Fruit fly (Drosophila melanogaster) whole organism, embryonic: ENCODE results near the gene c12.2.

Source experiments
- Adf1 ChIP-seq: fragments of 200-800 bp; sonication (Bioruptor generic); IDR thresholded peaks from 2 replicates; pipeline ENCODE4 v1.3.6; 2022; ENCODE audit warnings: missing biosample characterization, missing genetic modification characterization
- Blimp-1 ChIP-seq: fragments of 200-800 bp; sonication (Bioruptor generic); optimal IDR thresholded peaks from 3 replicates; lab custom pipeline; 2018; ENCODE audit warnings: missing biosample characterization, missing genetic modification characterization, mild to moderate bottlenecking, moderate library complexity, missing genetic modification reagents
- CG10209 ChIP-seq: fragments of 200-800 bp; sonication (Bioruptor generic); optimal IDR thresholded peaks from 3 replicates; lab custom pipeline; 2017; ENCODE audit warnings: missing biosample characterization, mild to moderate bottlenecking, missing genetic modification characterization, missing genetic modification reagents
- CG10462 ChIP-seq: fragments of 200-800 bp; sonication (Bioruptor generic); optimal IDR thresholded peaks from 2 replicates; lab custom pipeline; 2016; ENCODE audit warnings: missing biosample characterization, missing genetic modification characterization
- CG10979 ChIP-seq: fragments of 200-800 bp; sonication (Bioruptor generic); optimal IDR thresholded peaks from 2 replicates; lab custom pipeline; 2018; ENCODE audit warnings: missing biosample characterization, mild to moderate bottlenecking, missing genetic modification characterization, moderate library complexity
- CG11723 ChIP-seq: fragments of 200-800 bp; sonication (Bioruptor generic); optimal IDR thresholded peaks from 2 replicates; lab custom pipeline; 2017; ENCODE audit warnings: missing biosample characterization, mild to moderate bottlenecking, missing genetic modification characterization
- CG12104 ChIP-seq: fragments of 200-800 bp; sonication (Bioruptor generic); optimal IDR thresholded peaks from 3 replicates; lab custom pipeline; 2016; ENCODE audit warnings: missing biosample characterization, missing genetic modification characterization
- CG12391 ChIP-seq: fragments of 200-800 bp; sonication (Bioruptor generic); optimal IDR thresholded peaks from 3 replicates; lab custom pipeline; 2018; ENCODE audit warnings: missing biosample characterization, mild to moderate bottlenecking, missing genetic modification characterization, moderate library complexity
- CG14441 ChIP-seq: fragments of 200-800 bp; sonication (Bioruptor generic); IDR thresholded peaks from 2 replicates; pipeline ENCODE4 v1.3.6; 2022; ENCODE audit warnings: missing biosample characterization, missing genetic modification characterization
- CG1602 ChIP-seq: fragments of 200-800 bp; sonication (Bioruptor generic); optimal IDR thresholded peaks from 3 replicates; lab custom pipeline; 2016; ENCODE audit warnings: missing biosample characterization, missing genetic modification characterization
- CG1603 ChIP-seq: fragments of 200-800 bp; sonication (Bioruptor generic); optimal IDR thresholded peaks from 2 replicates; lab custom pipeline; 2019; ENCODE audit warnings: missing biosample characterization, mild to moderate bottlenecking, missing genetic modification characterization, moderate library complexity
- CG18262 ChIP-seq: fragments of 200-800 bp; optimal IDR thresholded peaks from 3 replicates; lab custom pipeline; 2019; ENCODE audit warnings: missing biosample characterization, mild to moderate bottlenecking, missing genetic modification characterization, moderate library complexity
- CG1832 ChIP-seq: fragments of 200-800 bp; sonication (Bioruptor generic); optimal IDR thresholded peaks from 2 replicates; lab custom pipeline; 2017; ENCODE audit warnings: missing biosample characterization, mild to moderate bottlenecking, missing genetic modification characterization, inconsistent platforms
- CG3726 ChIP-seq: fragments of 200-800 bp; sonication (Bioruptor generic); IDR thresholded peaks from 3 replicates; pipeline ENCODE4, ENCODE4 v1.3.6; 2022; ENCODE audit warnings: missing biosample characterization, missing genetic modification characterization
- CG3847 ChIP-seq: fragments of 200-800 bp; sonication (Bioruptor generic); IDR thresholded peaks from 2 replicates; pipeline ENCODE4 v1.3.6; 2022; ENCODE audit warnings: missing biosample characterization, missing genetic modification characterization
- CG43689 ChIP-seq: fragments of 200-800 bp; sonication (Bioruptor generic); IDR thresholded peaks from 2 replicates; pipeline ENCODE4 v1.3.6; 2022; ENCODE audit warnings: missing biosample characterization, missing genetic modification characterization
- CG6175 ChIP-seq: fragments of 200-800 bp; sonication (Bioruptor generic); IDR thresholded peaks from 3 replicates; pipeline ENCODE4 v1.3.6; 2022; ENCODE audit warnings: missing biosample characterization, missing genetic modification characterization
- CG6689 ChIP-seq: fragments of 200-800 bp; sonication (Bioruptor generic); IDR thresholded peaks from 2 replicates; pipeline ENCODE4 v1.3.6; 2022; ENCODE audit warnings: missing biosample characterization, missing genetic modification characterization
- CG7786 ChIP-seq: fragments of 200-800 bp; sonication (Bioruptor generic); optimal IDR thresholded peaks from 2 replicates; lab custom pipeline; 2016; ENCODE audit warnings: missing biosample characterization, missing genetic modification characterization
- CG8089 ChIP-seq: fragments of 200-800 bp; sonication (Bioruptor generic); optimal IDR thresholded peaks from 3 replicates; lab custom pipeline; 2016; ENCODE audit warnings: missing biosample characterization, missing genetic modification characterization
- CG9727 ChIP-seq: fragments of 200-800 bp; sonication (Bioruptor generic); optimal IDR thresholded peaks from 3 replicates; lab custom pipeline; 2017; ENCODE audit warnings: missing biosample characterization, mild to moderate bottlenecking, missing genetic modification characterization
- Camta ChIP-seq: fragments of 200-800 bp; sonication (Bioruptor generic); optimal IDR thresholded peaks from 2 replicates; lab custom pipeline; 2016; ENCODE audit warnings: missing biosample characterization, missing genetic modification characterization
- HLH3B ChIP-seq: fragments of 200-800 bp; sonication (Bioruptor generic); IDR thresholded peaks from 2 replicates; pipeline ENCODE4 v1.3.6; 2022; ENCODE audit warnings: missing biosample characterization, missing genetic modification characterization
- Hmr ChIP-seq: fragments of 200-800 bp; sonication (Bioruptor generic); optimal IDR thresholded peaks from 3 replicates; lab custom pipeline; 2017; ENCODE audit warnings: mild to moderate bottlenecking, missing biosample characterization, missing genetic modification reagents, missing genetic modification characterization
- Lim3 ChIP-seq: fragments of 200-800 bp; sonication (Bioruptor generic); IDR thresholded peaks from 2 replicates; pipeline ENCODE4 v1.3.6; 2022; ENCODE audit warnings: missing biosample characterization, missing genetic modification characterization
- MTF-1 ChIP-seq: fragments of 200-800 bp; sonication (Bioruptor generic); optimal IDR thresholded peaks from 2 replicates; lab custom pipeline; 2018; ENCODE audit warnings: missing biosample characterization, mild to moderate bottlenecking, missing genetic modification characterization, borderline replicate concordance
- Nf-YB ChIP-seq: fragments of 200-800 bp; sonication (Bioruptor generic); optimal IDR thresholded peaks from 3 replicates; lab custom pipeline; 2019; ENCODE audit warnings: missing biosample characterization, mild to moderate bottlenecking, missing genetic modification characterization, moderate library complexity
- NfI ChIP-seq: fragments of 200-800 bp; sonication (Bioruptor generic); optimal IDR thresholded peaks from 3 replicates; lab custom pipeline; 2018; ENCODE audit warnings: missing biosample characterization, mild to moderate bottlenecking, missing genetic modification characterization, moderate library complexity
- Sox100B ChIP-seq: fragments of 200-800 bp; sonication (Bioruptor generic); optimal IDR thresholded peaks from 3 replicates; lab custom pipeline; 2018; ENCODE audit warnings: missing biosample characterization, mild to moderate bottlenecking, missing genetic modification characterization
- amos ChIP-seq: fragments of 200-800 bp; sonication (Bioruptor generic); IDR thresholded peaks from 2 replicates; pipeline ENCODE4 v1.3.6; 2022; ENCODE audit warnings: missing biosample characterization, missing genetic modification characterization; ENCODE audit not compliant: partially characterized antibody
- bbx ChIP-seq: fragments of 200-800 bp; sonication (Bioruptor generic); IDR thresholded peaks from 2 replicates; pipeline ENCODE4 v1.3.6; 2022; ENCODE audit warnings: missing biosample characterization, missing genetic modification characterization; ENCODE audit not compliant: partially characterized antibody
- bcd ChIP-seq: fragments of 200-800 bp; sonication (Bioruptor generic); optimal IDR thresholded peaks from 2 replicates; lab custom pipeline; 2017; ENCODE audit warnings: missing biosample characterization, mild to moderate bottlenecking, missing genetic modification characterization
- br ChIP-seq: fragments of >200 bp; optimal IDR thresholded peaks from 2 replicates; lab custom pipeline; 2017
- ci ChIP-seq: fragments of 200-800 bp; sonication (Bioruptor generic); IDR thresholded peaks from 3 replicates; pipeline ENCODE4 v1.3.6; 2022; ENCODE audit warnings: missing biosample characterization, missing genetic modification characterization
- crc ChIP-seq: fragments of 200-800 bp; sonication (Bioruptor generic); optimal IDR thresholded peaks from 2 replicates; lab custom pipeline; 2016; ENCODE audit warnings: missing biosample characterization, missing genetic modification characterization
- gt ChIP-seq: fragments of 200-800 bp; sonication (Bioruptor generic); IDR thresholded peaks from 2 replicates; pipeline ENCODE4 v1.3.6; 2022; ENCODE audit warnings: missing biosample characterization, missing genetic modification characterization
- h ChIP-seq: fragments of >200 bp; optimal IDR thresholded peaks from 2 replicates; lab custom pipeline; 2017
- ind ChIP-seq: fragments of 200-800 bp; sonication (Bioruptor generic); optimal IDR thresholded peaks from 3 replicates; lab custom pipeline; 2016; ENCODE audit warnings: missing biosample characterization, missing genetic modification characterization
- insv ChIP-seq, 2 experiments: fragments of 200-800 bp; sonication (Bioruptor generic); optimal IDR thresholded peaks; 3 replicates each; lab custom pipeline; 2016 to 2018; ENCODE audit warnings: missing biosample characterization in 2 of 2, missing genetic modification characterization in 2 of 2
- jigr1 ChIP-seq: fragments of 200-800 bp; sonication (Bioruptor generic); IDR thresholded peaks from 3 replicates; pipeline ENCODE4 v1.3.6; 2022; ENCODE audit warnings: missing biosample characterization, missing genetic modification characterization
- jumu ChIP-seq: fragments of 200-800 bp; sonication (Bioruptor generic); optimal IDR thresholded peaks from 3 replicates; lab custom pipeline; 2016; ENCODE audit warnings: missing biosample characterization, missing genetic modification characterization
- lbe ChIP-seq: fragments of 200-800 bp; sonication (Bioruptor generic); optimal IDR thresholded peaks from 2 replicates; lab custom pipeline; 2016; ENCODE audit warnings: missing biosample characterization, mild to moderate bottlenecking, missing genetic modification characterization
- lov ChIP-seq, 2 experiments: fragments of 200-800 bp in 1 of 2; fragments of >200 bp in 1 of 2; sonication (Bioruptor generic) in 1 of 2; IDR thresholded peaks in 1 of 2; optimal IDR thresholded peaks in 1 of 2; 2 replicates in 1 of 2; 3 replicates in 1 of 2; pipeline versions ENCODE4 v1.3.6 to Lab custom; 2017 to 2022; ENCODE audit warnings: missing biosample characterization in 1 of 2, missing genetic modification characterization in 1 of 2
- luna ChIP-seq: fragments of 200-800 bp; sonication (Bioruptor generic); optimal IDR thresholded peaks from 2 replicates; lab custom pipeline; 2016; ENCODE audit warnings: missing biosample characterization, missing genetic modification characterization
- oc ChIP-seq: fragments of 200-800 bp; sonication (Bioruptor generic); optimal IDR thresholded peaks from 2 replicates; lab custom pipeline; 2018; ENCODE audit warnings: missing biosample characterization, mild to moderate bottlenecking, missing genetic modification characterization, moderate library complexity
- odd ChIP-seq: fragments of 200-800 bp; sonication (Bioruptor generic); optimal IDR thresholded peaks from 2 replicates; lab custom pipeline; 2017; ENCODE audit warnings: missing biosample characterization, mild to moderate bottlenecking, missing genetic modification characterization
- pfk ChIP-seq: fragments of 200-800 bp; sonication (Bioruptor generic); optimal IDR thresholded peaks from 2 replicates; lab custom pipeline; 2018; ENCODE audit warnings: missing biosample characterization, mild to moderate bottlenecking, missing genetic modification characterization, moderate library complexity
- row ChIP-seq: fragments of 200-800 bp; sonication (Bioruptor generic); IDR thresholded peaks from 3 replicates; pipeline ENCODE4 v1.3.6; 2022; ENCODE audit warnings: missing biosample characterization, missing genetic modification characterization
- scrt ChIP-seq: fragments of 200-800 bp; sonication (Bioruptor generic); optimal IDR thresholded peaks from 2 replicates; lab custom pipeline; 2018; ENCODE audit warnings: missing biosample characterization, mild to moderate bottlenecking, missing genetic modification characterization, moderate library complexity
- tap ChIP-seq: fragments of 200-800 bp; optimal IDR thresholded peaks from 3 replicates; lab custom pipeline; 2019; ENCODE audit warnings: missing biosample characterization, mild to moderate bottlenecking, missing genetic modification characterization, moderate library complexity
- toy ChIP-seq: fragments of 200-800 bp; sonication (Bioruptor generic); IDR thresholded peaks from 2 replicates; pipeline ENCODE4 v1.3.6; 2022; ENCODE audit warnings: missing biosample characterization, missing genetic modification characterization
- yki ChIP-seq: fragments of >200 bp; optimal IDR thresholded peaks from 3 replicates; lab custom pipeline; 2018

Gene c12.2

DNA sequence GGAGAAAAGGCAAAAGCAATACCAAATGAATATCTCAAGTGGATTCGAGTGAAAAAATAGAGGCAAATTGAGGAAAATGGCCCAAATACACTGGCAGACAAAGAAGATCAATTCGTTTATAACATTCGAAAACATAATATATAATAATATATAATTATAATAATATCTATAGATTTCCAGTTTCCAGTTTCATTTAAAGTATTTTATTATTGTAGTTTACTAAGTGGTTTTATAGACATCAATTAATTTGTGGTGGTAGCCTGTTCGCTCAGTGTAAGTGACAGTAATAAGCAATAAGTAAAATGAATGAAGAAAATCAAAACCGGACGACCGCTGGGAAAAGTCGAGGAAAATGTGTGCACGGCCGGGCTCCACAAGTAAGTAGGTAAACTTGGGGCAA is 31.1 kb downstream of the c12.2 start (continued):
- TF ChIP-seq CG3726 (GFP tag; lab: Robert Waterston, UW) (no peak), yki (lab: Kevin White, UChicago) (no peak), CG11723 (GFP tag; lab: Kevin White, UChicago) (no peak), CG6175 (GFP tag; lab: Robert Waterston, UW) (no peak), h (lab: Kevin White, UChicago) (no peak), CG10462 (GFP tag; lab: Kevin White, UChicago) (no peak), CG3847 (GFP tag; lab: Robert Waterston, UW) (peak; percentile 42; the same call in 1 of the 2 replicates), ind (GFP tag; lab: Kevin White, UChicago) (peak; percentile 18), br (lab: Kevin White, UChicago) (no peak), CG1602 (GFP tag; lab: Kevin White, UChicago) (no peak), CG1603 (no peak), CG18262 (tag; lab: Kevin White, UChicago) (peak; percentile 47), scrt (GFP tag; lab: Kevin White, UChicago) (no peak), pfk (GFP tag; lab: Kevin White, UChicago) (no peak), crc (GFP tag; lab: Kevin White, UChicago) (no peak), tap (no peak), Sox100B (peak; percentile 31), luna (GFP tag; lab: Kevin White, UChicago) (no peak), insv (GFP tag; optimal IDR thresholded peaks at IDR 0.05; lab: Kevin White, UChicago) (no peak), odd (GFP tag; lab: Kevin White, UChicago) (no peak), ci (GFP tag; lab: Robert Waterston, UW) (peak; percentile 34; the same call in 1 of the 3 replicates), jumu (GFP tag; lab: Kevin White, UChicago) (no peak), Nf-YB (GFP tag; lab: Kevin White, UChicago) (peak; percentile 16), CG12391 (tag; lab: Kevin White, UChicago) (peak; percentile 58), oc (peak; percentile 5), bbx (GFP tag; lab: Robert Waterston, UW) (no peak), gt (GFP tag; lab: Robert Waterston, UW) (no peak), CG9727 (peak; percentile 23), CG10209 (GFP tag; lab: Kevin White, UChicago) (no peak), Adf1 (GFP tag; lab: Robert Waterston, UW) (no peak), lov (optimal IDR thresholded peaks at IDR 0.05; lab: Kevin White, UChicago) (no peak), lov (GFP tag; IDR thresholded peaks at IDR 0.05; lab: Robert Waterston, UW) (no peak), CG43689 (peak; percentile 6; the same call in 1 of the 2 replicates), toy (no peak), jigr1 (no peak), CG1832 (GFP tag; lab: Kevin White, UChicago) (no peak), CG8089 (GFP tag; lab: Kevin White, UChicago) (no peak), amos (no peak), Blimp-1 (GFP tag; lab: Kevin White, UChicago) (peak; percentile 62), row (peak; percentile 68), lbe (GFP tag; lab: Kevin White, UChicago) (no peak), Camta (no peak), CG10979 (tag; lab: Kevin White, UChicago) (peak; percentile 57), HLH3B (GFP tag; lab: Robert Waterston, UW) (0 out of 2 replicates have a peak, but pooled peaks have one; percentile 32), Hmr (GFP tag; lab: Kevin White, UChicago) (peak; percentile 6), NfI (peak; percentile 6), Lim3 (GFP tag; lab: Robert Waterston, UW) (no peak), CG14441 (GFP tag; lab: Robert Waterston, UW) (no peak), MTF-1 (GFP tag; lab: Kevin White, UChicago) (no peak), bcd (GFP tag; lab: Kevin White, UChicago) (peak; percentile 16), CG6689 (GFP tag; lab: Robert Waterston, UW) (no peak; the same call in 1 of the 2 replicates), CG7786 (GFP tag; lab: Kevin White, UChicago) (no peak), CG12104 (GFP tag; lab: Kevin White, UChicago) (no peak)
